Fruit fly (Drosophila melanogaster) whole organism, embryonic: ENCODE data around the gene sno.

Source experiments
- ATbp ChIP-seq: fragments of 200-800 bp; sonication (Bioruptor generic); optimal IDR thresholded peaks from 2 replicates; lab custom pipeline; 2017; ENCODE audit warnings: missing biosample characterization, mild to moderate bottlenecking, missing genetic modification characterization, missing genetic modification reagents
- Ada2b ChIP-seq: fragments of 200-800 bp; sonication (Bioruptor generic); IDR thresholded peaks from 2 replicates; pipeline ENCODE4 v1.3.6; 2022; ENCODE audit warnings: missing biosample characterization, missing genetic modification characterization
- Bdp1 ChIP-seq: fragments of 200-800 bp; sonication (Bioruptor generic); optimal IDR thresholded peaks from 3 replicates; lab custom pipeline; 2016; ENCODE audit warnings: missing biosample characterization, missing genetic modification characterization
- CG10209 ChIP-seq: fragments of 200-800 bp; sonication (Bioruptor generic); optimal IDR thresholded peaks from 3 replicates; lab custom pipeline; 2017; ENCODE audit warnings: missing biosample characterization, mild to moderate bottlenecking, missing genetic modification characterization, missing genetic modification reagents
- CG10274 ChIP-seq: fragments of 200-800 bp; sonication (Bioruptor generic); optimal IDR thresholded peaks from 3 replicates; lab custom pipeline; 2017; ENCODE audit warnings: missing biosample characterization, mild to moderate bottlenecking, missing genetic modification characterization
- CG10321 ChIP-seq: fragments of 200-800 bp; sonication (Bioruptor generic); IDR thresholded peaks from 2 replicates; pipeline ENCODE4 v1.3.6; 2022; ENCODE audit warnings: missing biosample characterization, missing genetic modification characterization
- CG11247 ChIP-seq: fragments of 200-800 bp; sonication (Bioruptor generic); IDR thresholded peaks from 2 replicates; pipeline ENCODE4 v1.3.6; 2022; ENCODE audit warnings: missing biosample characterization, missing genetic modification characterization
- CG12219 ChIP-seq: fragments of 200-800 bp; sonication (Bioruptor generic); optimal IDR thresholded peaks from 3 replicates; lab custom pipeline; 2018; ENCODE audit warnings: missing biosample characterization, mild to moderate bottlenecking, missing genetic modification characterization
- CG12769 ChIP-seq: fragments of 200-800 bp; sonication (Bioruptor generic); optimal IDR thresholded peaks from 2 replicates; lab custom pipeline; 2019; ENCODE audit warnings: missing biosample characterization, mild to moderate bottlenecking, missing genetic modification characterization, moderate library complexity
- CG14860 ChIP-seq: fragments of 200-800 bp; sonication (Bioruptor generic); IDR thresholded peaks from 3 replicates; pipeline ENCODE4 v1.3.6; 2022; ENCODE audit warnings: missing biosample characterization, missing genetic modification characterization; ENCODE audit not compliant: partially characterized antibody
- CG17361 ChIP-seq: fragments of 200-800 bp; sonication (Bioruptor generic); IDR thresholded peaks from 3 replicates; pipeline ENCODE4 v1.3.6; 2022; ENCODE audit warnings: missing biosample characterization, missing genetic modification characterization
- CG18262 ChIP-seq: fragments of 200-800 bp; optimal IDR thresholded peaks from 3 replicates; lab custom pipeline; 2019; ENCODE audit warnings: missing biosample characterization, mild to moderate bottlenecking, missing genetic modification characterization, moderate library complexity
- CG2712 ChIP-seq: fragments of 200-800 bp; optimal IDR thresholded peaks from 3 replicates; lab custom pipeline; 2019; ENCODE audit warnings: missing biosample characterization, mild to moderate bottlenecking, missing genetic modification characterization, moderate library complexity
- CG30403 ChIP-seq: fragments of 200-800 bp; sonication (Bioruptor generic); optimal IDR thresholded peaks from 3 replicates; lab custom pipeline; 2016; ENCODE audit warnings: missing biosample characterization, missing genetic modification characterization
- CG31441 ChIP-seq: fragments of 200-800 bp; sonication (Bioruptor generic); IDR thresholded peaks from 2 replicates; pipeline ENCODE4 v1.3.6; 2022; ENCODE audit warnings: missing biosample characterization, missing genetic modification characterization
- CG32767 ChIP-seq: fragments of 200-800 bp; sonication (Bioruptor generic); IDR thresholded peaks from 2 replicates; pipeline ENCODE4 v1.3.6; 2022; ENCODE audit warnings: missing biosample characterization, missing genetic modification characterization
- CG5953 ChIP-seq: fragments of 200-800 bp; sonication (Bioruptor generic); IDR thresholded peaks from 2 replicates; pipeline ENCODE4 v1.3.6; 2022; ENCODE audit warnings: missing biosample characterization, missing genetic modification characterization
- CG7357 ChIP-seq: fragments of 200-800 bp; sonication (Bioruptor generic); IDR thresholded peaks from 3 replicates; pipeline ENCODE4 v1.3.6; 2022; ENCODE audit warnings: missing biosample characterization, missing genetic modification characterization
- CG7839 ChIP-seq: fragments of 200-800 bp; sonication (Bioruptor generic); optimal IDR thresholded peaks from 3 replicates; lab custom pipeline; 2018; ENCODE audit warnings: missing biosample characterization, mild to moderate bottlenecking, missing genetic modification characterization, moderate library complexity
- CG8478 ChIP-seq: fragments of >200 bp; optimal IDR thresholded peaks from 2 replicates; lab custom pipeline; 2018
- CG8924 ChIP-seq: fragments of 200-800 bp; optimal IDR thresholded peaks from 3 replicates; lab custom pipeline; 2019; ENCODE audit warnings: missing biosample characterization, mild to moderate bottlenecking, missing genetic modification characterization, moderate library complexity
- CG9215 ChIP-seq: fragments of 200-800 bp; sonication (Bioruptor generic); IDR thresholded peaks from 2 replicates; pipeline ENCODE4 v1.3.6; 2022; ENCODE audit warnings: missing biosample characterization, missing genetic modification characterization
- D19B ChIP-seq: fragments of 200-800 bp; sonication (Bioruptor generic); optimal IDR thresholded peaks from 2 replicates; lab custom pipeline; 2017; ENCODE audit warnings: missing biosample characterization, mild to moderate bottlenecking, missing genetic modification characterization
- Dbx ChIP-seq: fragments of 200-800 bp; sonication (Bioruptor generic); IDR thresholded peaks from 3 replicates; pipeline ENCODE4 v1.3.6; 2022; ENCODE audit warnings: missing biosample characterization, missing genetic modification characterization
- Dek ChIP-seq: fragments of 200-800 bp; sonication (Bioruptor generic); optimal IDR thresholded peaks from 3 replicates; lab custom pipeline; 2019; ENCODE audit warnings: missing biosample characterization, mild to moderate bottlenecking, missing genetic modification characterization, moderate library complexity
- Drgx ChIP-seq: fragments of 200-800 bp; sonication (Bioruptor generic); IDR thresholded peaks from 2 replicates; pipeline ENCODE4 v1.3.6; 2022; ENCODE audit warnings: missing biosample characterization, missing genetic modification characterization
- H2.0 ChIP-seq: fragments of 200-800 bp; sonication (Bioruptor generic); IDR thresholded peaks from 2 replicates; pipeline ENCODE4 v1.3.6; 2022; ENCODE audit warnings: missing biosample characterization, missing genetic modification characterization
- HLHmδ ChIP-seq: fragments of 200-800 bp; sonication (Bioruptor generic); optimal IDR thresholded peaks from 2 replicates; lab custom pipeline; 2018; ENCODE audit warnings: missing biosample characterization, mild to moderate bottlenecking, missing genetic modification characterization, moderate library complexity
- MESR4 ChIP-seq: fragments of 200-800 bp; sonication (Bioruptor generic); optimal IDR thresholded peaks from 2 replicates; lab custom pipeline; 2018; ENCODE audit warnings: missing biosample characterization, mild to moderate bottlenecking, missing genetic modification characterization, moderate library complexity
- Nf-YA ChIP-seq: fragments of 200-800 bp; sonication (Bioruptor generic); IDR thresholded peaks from 2 replicates; pipeline ENCODE4 v1.3.6; 2022; ENCODE audit warnings: missing biosample characterization, missing genetic modification characterization
- Sox100B ChIP-seq: fragments of 200-800 bp; sonication (Bioruptor generic); optimal IDR thresholded peaks from 3 replicates; lab custom pipeline; 2018; ENCODE audit warnings: missing biosample characterization, mild to moderate bottlenecking, missing genetic modification characterization
- Usf ChIP-seq: fragments of 200-800 bp; sonication (Bioruptor generic); optimal IDR thresholded peaks from 2 replicates; lab custom pipeline; 2017; ENCODE audit warnings: missing genotype, missing biosample characterization, missing genetic modification characterization
- Xrp1 ChIP-seq: fragments of 200-800 bp; sonication (Bioruptor generic); IDR thresholded peaks from 2 replicates; pipeline ENCODE4 v1.3.6; 2022; ENCODE audit warnings: missing biosample characterization, missing genetic modification characterization
- bab2 ChIP-seq: fragments of 200-800 bp; sonication (Bioruptor generic); optimal IDR thresholded peaks from 2 replicates; lab custom pipeline; 2016; ENCODE audit warnings: missing biosample characterization, missing genetic modification characterization
- dan ChIP-seq: fragments of 200-800 bp; sonication (Bioruptor generic); IDR thresholded peaks from 2 replicates; pipeline ENCODE4 v1.3.6; 2022; ENCODE audit warnings: missing biosample characterization, missing genetic modification characterization
- dpn ChIP-seq, 2 experiments: fragments of 200-800 bp; sonication (Bioruptor generic); optimal IDR thresholded peaks; 3 replicates each; lab custom pipeline; 2016; ENCODE audit warnings: missing biosample characterization in 2 of 2, missing genetic modification characterization in 2 of 2
- ems ChIP-seq: fragments of 200-800 bp; sonication (Bioruptor generic); optimal IDR thresholded peaks from 3 replicates; lab custom pipeline; 2016; ENCODE audit warnings: missing biosample characterization, missing genetic modification characterization
- fu2 ChIP-seq: fragments of 200-800 bp; sonication (Bioruptor generic); optimal IDR thresholded peaks from 2 replicates; lab custom pipeline; 2016; ENCODE audit warnings: missing biosample characterization, missing genetic modification characterization
- gem ChIP-seq: fragments of 200-800 bp; sonication (Bioruptor generic); optimal IDR thresholded peaks from 2 replicates; lab custom pipeline; 2019; ENCODE audit warnings: missing biosample characterization, mild to moderate bottlenecking, missing genetic modification characterization, moderate library complexity
- gsb-n ChIP-seq: fragments of 200-800 bp; sonication (Bioruptor generic); optimal IDR thresholded peaks from 3 replicates; lab custom pipeline; 2018; ENCODE audit warnings: missing biosample characterization, mild to moderate bottlenecking, missing genetic modification characterization
- org-1 ChIP-seq: fragments of 200-800 bp; sonication (Bioruptor generic); optimal IDR thresholded peaks from 2 replicates; lab custom pipeline; 2017; ENCODE audit warnings: missing biosample characterization, missing genetic modification characterization
- pho ChIP-seq: fragments of 200-800 bp; sonication (Bioruptor generic); optimal IDR thresholded peaks from 2 replicates; lab custom pipeline; 2016; ENCODE audit warnings: missing biosample characterization, missing genetic modification characterization
- ranshi ChIP-seq: fragments of 200-800 bp; sonication (Bioruptor generic); IDR thresholded peaks from 2 replicates; pipeline ENCODE4 v1.3.6; 2022; ENCODE audit warnings: missing biosample characterization, missing genetic modification characterization
- scrt ChIP-seq: fragments of 200-800 bp; sonication (Bioruptor generic); optimal IDR thresholded peaks from 2 replicates; lab custom pipeline; 2018; ENCODE audit warnings: missing biosample characterization, mild to moderate bottlenecking, missing genetic modification characterization, moderate library complexity
- sim ChIP-seq: fragments of 200-800 bp; sonication (Bioruptor generic); IDR thresholded peaks from 2 replicates; pipeline ENCODE4 v1.3.6; 2022; ENCODE audit warnings: missing biosample characterization, missing genetic modification characterization
- sna ChIP-seq: fragments of 200-800 bp; sonication (Bioruptor generic); IDR thresholded peaks from 2 replicates; pipeline ENCODE4 v1.3.6; 2022; ENCODE audit warnings: missing biosample characterization, missing genetic modification characterization; ENCODE audit not compliant: partially characterized antibody
- ssp ChIP-seq: fragments of 200-800 bp; sonication (Bioruptor generic); IDR thresholded peaks from 2 replicates; pipeline ENCODE4 v1.3.6; 2022; ENCODE audit warnings: missing biosample characterization, missing genetic modification characterization
- tap ChIP-seq: fragments of 200-800 bp; optimal IDR thresholded peaks from 3 replicates; lab custom pipeline; 2019; ENCODE audit warnings: missing biosample characterization, mild to moderate bottlenecking, missing genetic modification characterization, moderate library complexity
- twi ChIP-seq: fragments of 200-800 bp; optimal IDR thresholded peaks from 2 replicates; lab custom pipeline; 2019; ENCODE audit warnings: missing biosample characterization, mild to moderate bottlenecking, missing genetic modification characterization, moderate library complexity
- unpg ChIP-seq: fragments of 200-800 bp; sonication (Bioruptor generic); optimal IDR thresholded peaks from 3 replicates; lab custom pipeline; 2018; ENCODE audit warnings: missing biosample characterization, mild to moderate bottlenecking, missing genetic modification characterization, moderate library complexity

Gene sno

DNA sequence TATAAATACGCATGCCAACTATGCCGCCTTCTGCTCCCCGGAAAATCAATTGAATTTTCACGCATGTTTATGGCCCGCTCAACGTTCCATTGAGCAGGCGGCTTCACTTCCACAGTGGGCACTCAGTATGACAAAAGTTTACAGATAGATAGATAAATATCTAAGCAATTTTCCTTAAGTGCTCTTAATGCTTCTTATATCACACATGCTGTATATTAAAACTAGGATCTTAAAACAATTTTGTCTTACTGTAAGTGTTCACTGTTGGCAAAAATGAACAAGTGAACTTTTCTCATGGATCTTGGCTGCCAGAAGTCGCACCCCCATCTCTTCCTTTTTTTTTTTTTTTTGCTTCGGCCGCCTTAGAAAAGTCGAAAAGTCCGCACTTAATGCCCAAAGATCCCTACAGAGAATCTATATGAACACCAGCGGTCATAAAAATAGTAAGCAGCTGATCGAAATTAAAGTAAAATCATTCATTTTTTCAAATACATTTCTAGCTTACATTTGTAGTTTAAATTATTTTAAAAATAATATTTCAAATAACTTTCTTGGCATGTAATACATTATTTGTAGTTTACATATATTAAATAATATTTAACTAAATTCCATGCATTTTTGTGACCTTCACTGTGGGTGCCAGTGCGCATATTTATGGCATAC, 41.7 kb upstream of the sno start (continued):
- no peak for TF ChIP-seq CG7357 (GFP tag; lab: Robert Waterston, UW)
- peak; percentile 5 for TF ChIP-seq CG10274 (GFP tag; lab: Kevin White, UChicago)
- no peak for TF ChIP-seq scrt (GFP tag; lab: Kevin White, UChicago)
- TF ChIP-seq twi (tag; lab: Kevin White, UChicago) = peak; percentile 34
- peak; percentile 24 for TF ChIP-seq Sox100B (GFP tag; lab: Kevin White, UChicago)
- TF ChIP-seq H2.0 (GFP tag; lab: Robert Waterston, UW) = peak; percentile 61
- TF ChIP-seq gem (tag; lab: Kevin White, UChicago) = peak; percentile 62
- peak; percentile 53 for TF ChIP-seq CG18262
- no peak for TF ChIP-seq pho (GFP tag; lab: Kevin White, UChicago)
- no peak for TF ChIP-seq Bdp1 (GFP tag; lab: Kevin White, UChicago)
- peak; percentile 12 for TF ChIP-seq Dek (tag; lab: Kevin White, UChicago)
- TF ChIP-seq CG8924 (tag; lab: Kevin White, UChicago) = peak; percentile 49
- TF ChIP-seq Nf-YA (GFP tag; lab: Robert Waterston, UW) = no peak
- TF ChIP-seq tap (tag; lab: Kevin White, UChicago) = peak; percentile 25
- peak; percentile 66 for TF ChIP-seq CG12769
- no peak for TF ChIP-seq sna (GFP tag; lab: Robert Waterston, UW)
- TF ChIP-seq Dbx (GFP tag; lab: Robert Waterston, UW) = peak; percentile 14; the same call in 1 of the 3 replicates
- peak; percentile 40 for TF ChIP-seq CG30403 (GFP tag; lab: Kevin White, UChicago)
- TF ChIP-seq ranshi (GFP tag; lab: Robert Waterston, UW) = peak; percentile 52; the same call in 1 of the 2 replicates
- peak; percentile 51 for TF ChIP-seq CG7839
- TF ChIP-seq CG5953 (GFP tag; lab: Robert Waterston, UW) = no peak
- peak; percentile 69; the same call in 1 of the 2 replicates for TF ChIP-seq CG31441 (GFP tag; lab: Robert Waterston, UW)
- peak; percentile 43; the same call in 1 of the 2 replicates for TF ChIP-seq Ada2b
- TF ChIP-seq CG32767 = no peak
- no peak for TF ChIP-seq MESR4 (GFP tag; lab: Kevin White, UChicago)
- TF ChIP-seq ssp (GFP tag; lab: Robert Waterston, UW) = peak; percentile 31; the same call in 1 of the 2 replicates
- peak; percentile 31 for TF ChIP-seq unpg (GFP tag; lab: Kevin White, UChicago)
- TF ChIP-seq gsb-n = no peak
- peak; percentile 39; the same call in 2 of the 3 replicates for TF ChIP-seq CG17361 (GFP tag; lab: Robert Waterston, UW)
- peak; percentile 49 for TF ChIP-seq fu2 (GFP tag; lab: Kevin White, UChicago)
- TF ChIP-seq CG11247 (GFP tag; lab: Robert Waterston, UW) = peak; percentile 25; the same call in 1 of the 2 replicates
- no peak for TF ChIP-seq dan (GFP tag; lab: Robert Waterston, UW)
- TF ChIP-seq CG8478 (lab: Kevin White, UChicago) = no peak
- TF ChIP-seq bab2 (GFP tag; lab: Kevin White, UChicago) = peak; percentile 42
- TF ChIP-seq CG10321 (GFP tag; lab: Robert Waterston, UW) = no peak
- no peak for TF ChIP-seq Usf (GFP tag; lab: Kevin White, UChicago)
- peak; percentile 44 for TF ChIP-seq CG2712 (tag; lab: Kevin White, UChicago)
- peak; percentile 31 for TF ChIP-seq ATbp (GFP tag; lab: Kevin White, UChicago)
- TF ChIP-seq Drgx = peak; percentile 7
- no peak for TF ChIP-seq HLHmδ
- TF ChIP-seq dpn (GFP tag; optimal IDR thresholded peaks at IDR 0.05; lab: Kevin White, UChicago) = peak; percentile 23 to 43
- no peak for TF ChIP-seq sim (GFP tag; lab: Robert Waterston, UW)
- peak; percentile 20 for TF ChIP-seq CG10209 (GFP tag; lab: Kevin White, UChicago)
- no peak for TF ChIP-seq org-1 (GFP tag; lab: Kevin White, UChicago)
- TF ChIP-seq D19B = no peak
- peak; percentile 46 for TF ChIP-seq ems (GFP tag; lab: Kevin White, UChicago)
- peak; percentile 22 for TF ChIP-seq Xrp1 (GFP tag; lab: Robert Waterston, UW)
- no peak for TF ChIP-seq CG12219 (GFP tag; lab: Kevin White, UChicago)
- no peak for TF ChIP-seq CG14860 (GFP tag; lab: Robert Waterston, UW)
- peak; percentile 35; the same call in 1 of the 2 replicates for TF ChIP-seq CG9215 (GFP tag; lab: Robert Waterston, UW)
